Fruit fly (Drosophila melanogaster) whole organism, embryonic: ENCODE measurements around the gene lectin-30A.

Source experiments
- ATbp ChIP-seq: fragments of 200-800 bp; sonication (Bioruptor generic); optimal IDR thresholded peaks from 2 replicates; lab custom pipeline; 2017; ENCODE audit warnings: missing biosample characterization, mild to moderate bottlenecking, missing genetic modification characterization, missing genetic modification reagents
- Abd-B ChIP-seq: fragments of 200-800 bp; sonication (Bioruptor generic); optimal IDR thresholded peaks from 2 replicates; lab custom pipeline; 2018; ENCODE audit warnings: missing biosample characterization, mild to moderate bottlenecking, missing genetic modification characterization, moderate library complexity
- Atf3 ChIP-seq: fragments of 200-800 bp; sonication (Bioruptor generic); optimal IDR thresholded peaks from 3 replicates; lab custom pipeline; 2016; ENCODE audit warnings: missing biosample characterization, missing genetic modification characterization
- Atf6 ChIP-seq: fragments of 200-800 bp; sonication (Bioruptor generic); IDR thresholded peaks from 2 replicates; pipeline ENCODE4 v1.3.6; 2022; ENCODE audit warnings: missing biosample characterization, missing genetic modification characterization
- B-H1 ChIP-seq: fragments of 200-800 bp; sonication (Bioruptor generic); IDR thresholded peaks from 3 replicates; pipeline ENCODE4 v1.3.6; 2022; ENCODE audit warnings: missing biosample characterization, missing genetic modification characterization
- BEAF-32 ChIP-seq: fragments of 200-800 bp; sonication (Bioruptor generic); optimal IDR thresholded peaks from 3 replicates; lab custom pipeline; 2017; ENCODE audit warnings: missing biosample characterization, missing genetic modification characterization, mild to moderate bottlenecking, moderate library complexity, missing genetic modification reagents
- CG1233 ChIP-seq: fragments of 200-800 bp; sonication (Bioruptor generic); optimal IDR thresholded peaks from 4 replicates; lab custom pipeline; 2018; ENCODE audit warnings: missing biosample characterization, mild to moderate bottlenecking, missing genetic modification characterization
- CG12659 ChIP-seq: fragments of 200-800 bp; sonication (Bioruptor generic); optimal IDR thresholded peaks from 3 replicates; lab custom pipeline; 2017; ENCODE audit warnings: mild to moderate bottlenecking, missing biosample characterization, missing genetic modification reagents, missing genetic modification characterization
- CG13287 ChIP-seq: fragments of 200-800 bp; sonication (Bioruptor generic); IDR thresholded peaks from 2 replicates; pipeline ENCODE4 v1.3.6; 2022; ENCODE audit warnings: missing biosample characterization, missing genetic modification characterization; ENCODE audit not compliant: partially characterized antibody
- CG14014 ChIP-seq: fragments of 200-800 bp; sonication (Bioruptor generic); IDR thresholded peaks from 2 replicates; pipeline ENCODE4 v1.3.6; 2022; ENCODE audit warnings: missing biosample characterization, missing genetic modification characterization
- CG14710 ChIP-seq: fragments of 200-800 bp; sonication (Bioruptor generic); optimal IDR thresholded peaks from 3 replicates; lab custom pipeline; 2019; ENCODE audit warnings: missing biosample characterization, mild to moderate bottlenecking, missing genetic modification characterization, moderate library complexity
- CG15073 ChIP-seq: fragments of 200-800 bp; sonication (Bioruptor generic); optimal IDR thresholded peaks from 2 replicates; lab custom pipeline; 2016; ENCODE audit warnings: missing biosample characterization, missing genetic modification characterization
- CG15479 ChIP-seq: fragments of 200-800 bp; sonication (Bioruptor generic); optimal IDR thresholded peaks from 3 replicates; lab custom pipeline; 2019; ENCODE audit warnings: missing biosample characterization, mild to moderate bottlenecking, missing genetic modification characterization, moderate library complexity
- CG1602 ChIP-seq: fragments of 200-800 bp; sonication (Bioruptor generic); optimal IDR thresholded peaks from 3 replicates; lab custom pipeline; 2016; ENCODE audit warnings: missing biosample characterization, missing genetic modification characterization
- CG2875 ChIP-seq: fragments of 200-800 bp; sonication (Bioruptor generic); optimal IDR thresholded peaks from 2 replicates; lab custom pipeline; 2017; ENCODE audit warnings: missing biosample characterization, mild to moderate bottlenecking, missing genetic modification characterization, missing genetic modification reagents
- CG34376 ChIP-seq: fragments of 200-800 bp; sonication (Bioruptor generic); optimal IDR thresholded peaks from 2 replicates; lab custom pipeline; 2018; ENCODE audit warnings: missing biosample characterization, mild to moderate bottlenecking, missing genetic modification characterization
- CG6689 ChIP-seq: fragments of 200-800 bp; sonication (Bioruptor generic); IDR thresholded peaks from 2 replicates; pipeline ENCODE4 v1.3.6; 2022; ENCODE audit warnings: missing biosample characterization, missing genetic modification characterization
- D19B ChIP-seq: fragments of 200-800 bp; sonication (Bioruptor generic); optimal IDR thresholded peaks from 2 replicates; lab custom pipeline; 2017; ENCODE audit warnings: missing biosample characterization, mild to moderate bottlenecking, missing genetic modification characterization
- Dek ChIP-seq: fragments of 200-800 bp; sonication (Bioruptor generic); optimal IDR thresholded peaks from 3 replicates; lab custom pipeline; 2019; ENCODE audit warnings: missing biosample characterization, mild to moderate bottlenecking, missing genetic modification characterization, moderate library complexity
- E2f2 ChIP-seq: fragments of 200-800 bp; sonication (Bioruptor generic); IDR thresholded peaks from 2 replicates; pipeline ENCODE4 v1.3.6; 2022; ENCODE audit warnings: missing biosample characterization, missing genetic modification characterization
- Elba2 ChIP-seq: fragments of 200-800 bp; sonication (Bioruptor generic); optimal IDR thresholded peaks from 3 replicates; lab custom pipeline; 2016; ENCODE audit warnings: missing biosample characterization, missing genetic modification characterization
- GATAe ChIP-seq: fragments of 200-800 bp; sonication (Bioruptor generic); conservative IDR thresholded peaks from 2 replicates; pipeline ENCODE4 v1.3.6; 2022; ENCODE audit warnings: missing biosample characterization, missing genetic modification characterization
- Hey ChIP-seq: fragments of 200-800 bp; sonication (Bioruptor generic); optimal IDR thresholded peaks from 3 replicates; lab custom pipeline; 2018; ENCODE audit warnings: missing biosample characterization, mild to moderate bottlenecking, missing genetic modification characterization
- Hr51 ChIP-seq, 2 experiments: fragments of 200-800 bp; sonication (Bioruptor generic); optimal IDR thresholded peaks; 2 replicates in 1 of 2; 3 replicates in 1 of 2; lab custom pipeline; 2016 to 2018; ENCODE audit warnings: missing biosample characterization in 2 of 2, missing genetic modification characterization in 2 of 2, mild to moderate bottlenecking in 1 of 2, moderate library complexity in 1 of 2
- Kr ChIP-seq: fragments of 200-800 bp; sonication (Bioruptor generic); optimal IDR thresholded peaks from 2 replicates; lab custom pipeline; 2017; ENCODE audit warnings: missing biosample characterization, mild to moderate bottlenecking, missing genetic modification characterization
- Med ChIP-seq: fragments of 200-800 bp; sonication (Bioruptor generic); peaks from one replicate; lab custom pipeline; 2016; ENCODE audit warnings: missing biosample characterization, missing genetic modification characterization, mild to moderate bottlenecking, inconsistent platforms, moderate library complexity
- Myb ChIP-seq: fragments of 200-800 bp; sonication (Bioruptor generic); optimal IDR thresholded peaks from 2 replicates; lab custom pipeline; 2016; ENCODE audit warnings: missing biosample characterization, missing genetic modification characterization
- NfI ChIP-seq: fragments of 200-800 bp; sonication (Bioruptor generic); optimal IDR thresholded peaks from 3 replicates; lab custom pipeline; 2018; ENCODE audit warnings: missing biosample characterization, mild to moderate bottlenecking, missing genetic modification characterization, moderate library complexity
- Poxn ChIP-seq: fragments of 200-800 bp; sonication (Bioruptor generic); IDR thresholded peaks from 2 replicates; pipeline ENCODE4 v1.3.6; 2022; ENCODE audit warnings: missing biosample characterization, missing genetic modification characterization
- Sry-δ ChIP-seq: fragments of 200-800 bp; sonication (Bioruptor generic); optimal IDR thresholded peaks from 2 replicates; lab custom pipeline; 2016; ENCODE audit warnings: missing biosample characterization, missing genetic modification characterization
- ac ChIP-seq: fragments of 200-800 bp; sonication (Bioruptor generic); optimal IDR thresholded peaks from 3 replicates; lab custom pipeline; 2017; ENCODE audit warnings: missing biosample characterization, mild to moderate bottlenecking, missing genetic modification characterization
- amos ChIP-seq: fragments of 200-800 bp; sonication (Bioruptor generic); IDR thresholded peaks from 2 replicates; pipeline ENCODE4 v1.3.6; 2022; ENCODE audit warnings: missing biosample characterization, missing genetic modification characterization; ENCODE audit not compliant: partially characterized antibody
- crc ChIP-seq: fragments of 200-800 bp; sonication (Bioruptor generic); optimal IDR thresholded peaks from 2 replicates; lab custom pipeline; 2016; ENCODE audit warnings: missing biosample characterization, missing genetic modification characterization
- dimm ChIP-seq: fragments of 200-800 bp; sonication (Bioruptor generic); IDR thresholded peaks from 2 replicates; pipeline ENCODE4 v1.3.6; 2022; ENCODE audit warnings: missing biosample characterization, missing genetic modification characterization
- dm ChIP-seq: fragments of 200-800 bp; sonication (Bioruptor generic); optimal IDR thresholded peaks from 3 replicates; lab custom pipeline; 2016; ENCODE audit warnings: missing biosample characterization, missing genetic modification characterization
- eyg ChIP-seq: fragments of 200-800 bp; sonication (Bioruptor generic); optimal IDR thresholded peaks from 3 replicates; lab custom pipeline; 2016; ENCODE audit warnings: missing biosample characterization, missing genetic modification characterization
- gcm2 ChIP-seq: fragments of 200-800 bp; sonication (Bioruptor generic); optimal IDR thresholded peaks from 2 replicates; lab custom pipeline; 2016; ENCODE audit warnings: missing biosample characterization, missing genetic modification characterization
- gt ChIP-seq: fragments of 200-800 bp; sonication (Bioruptor generic); IDR thresholded peaks from 2 replicates; pipeline ENCODE4 v1.3.6; 2022; ENCODE audit warnings: missing biosample characterization, missing genetic modification characterization
- hth ChIP-seq: fragments of >200 bp; optimal IDR thresholded peaks from 2 replicates; lab custom pipeline; 2017; ENCODE audit warnings: inconsistent platforms
- jing ChIP-seq: fragments of 200-800 bp; sonication (Bioruptor generic); optimal IDR thresholded peaks from 2 replicates; lab custom pipeline; 2018; ENCODE audit warnings: missing biosample characterization, mild to moderate bottlenecking, missing genetic modification characterization
- kah ChIP-seq: fragments of 200-800 bp; sonication (Bioruptor generic); optimal IDR thresholded peaks from 2 replicates; lab custom pipeline; 2018; ENCODE audit warnings: missing biosample characterization, mild to moderate bottlenecking, missing genetic modification characterization
- knrl ChIP-seq: fragments of 200-800 bp; sonication (Bioruptor generic); IDR thresholded peaks from 3 replicates; pipeline ENCODE4 v1.3.6; 2022; ENCODE audit warnings: missing biosample characterization, missing genetic modification characterization; ENCODE audit not compliant: partially characterized antibody
- lab ChIP-seq: fragments of 200-800 bp; sonication (Bioruptor generic); optimal IDR thresholded peaks from 3 replicates; lab custom pipeline; 2017; ENCODE audit warnings: missing biosample characterization, missing genetic modification characterization, mild to moderate bottlenecking, moderate library complexity, missing genetic modification reagents
- oc ChIP-seq: fragments of 200-800 bp; sonication (Bioruptor generic); optimal IDR thresholded peaks from 2 replicates; lab custom pipeline; 2018; ENCODE audit warnings: missing biosample characterization, mild to moderate bottlenecking, missing genetic modification characterization, moderate library complexity
- pita ChIP-seq: fragments of 200-800 bp; sonication (Bioruptor generic); optimal IDR thresholded peaks from 2 replicates; lab custom pipeline; 2017; ENCODE audit warnings: missing biosample characterization, mild to moderate bottlenecking, missing genetic modification characterization
- salm ChIP-seq: fragments of 200-800 bp; sonication (Bioruptor generic); optimal IDR thresholded peaks from 2 replicates; lab custom pipeline; 2018; ENCODE audit warnings: missing biosample characterization, mild to moderate bottlenecking, missing genetic modification characterization
- sna ChIP-seq: fragments of 200-800 bp; sonication (Bioruptor generic); IDR thresholded peaks from 2 replicates; pipeline ENCODE4 v1.3.6; 2022; ENCODE audit warnings: missing biosample characterization, missing genetic modification characterization; ENCODE audit not compliant: partially characterized antibody
- unpg ChIP-seq: fragments of 200-800 bp; sonication (Bioruptor generic); optimal IDR thresholded peaks from 3 replicates; lab custom pipeline; 2018; ENCODE audit warnings: missing biosample characterization, mild to moderate bottlenecking, missing genetic modification characterization, moderate library complexity
- wek ChIP-seq: fragments of 200-800 bp; sonication (Bioruptor generic); optimal IDR thresholded peaks from 3 replicates; lab custom pipeline; 2018; ENCODE audit warnings: missing biosample characterization, mild to moderate bottlenecking, missing genetic modification characterization, moderate library complexity
- wor ChIP-seq: fragments of 200-800 bp; sonication (Bioruptor generic); IDR thresholded peaks from 2 replicates; pipeline ENCODE4 v1.3.6; 2022; ENCODE audit warnings: missing biosample characterization, missing genetic modification characterization
- z ChIP-seq: fragments of 200-800 bp; sonication (Bioruptor generic); IDR thresholded peaks from 3 replicates; pipeline ENCODE4 v1.3.6; 2022; ENCODE audit warnings: missing biosample characterization, missing genetic modification characterization

Gene lectin-30A

DNA sequence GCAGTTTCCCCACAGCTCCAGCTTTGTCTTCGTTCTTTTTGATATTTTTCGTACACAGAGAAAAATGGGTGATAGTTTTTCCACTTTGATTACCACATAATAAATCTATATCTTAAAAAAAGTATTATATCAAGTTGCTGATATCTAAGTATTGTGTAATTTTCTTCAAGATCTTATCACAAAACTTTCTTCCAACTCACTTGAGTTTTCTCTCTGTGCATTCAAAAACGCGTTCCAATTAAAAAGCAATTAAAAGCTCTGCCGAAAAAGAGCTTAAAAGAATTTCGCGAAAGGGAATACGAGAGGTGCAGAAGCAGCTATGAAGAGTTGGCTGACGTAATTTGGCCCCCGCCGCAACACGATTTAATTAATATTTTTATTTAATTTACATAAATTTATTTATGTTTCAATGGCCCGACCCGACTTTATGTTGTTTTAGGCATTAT is 19.1 kb downstream of the lectin-30A start (continued):
- TF ChIP-seq Hey (tag; lab: Kevin White, UChicago) (no peak), Myb (GFP tag; lab: Kevin White, UChicago) (no peak), hth (lab: Kevin White, UChicago) (no peak), CG15479 (GFP tag; lab: Kevin White, UChicago) (no peak), B-H1 (GFP tag; lab: Robert Waterston, UW) (no peak), Abd-B (GFP tag; lab: Kevin White, UChicago) (peak; percentile 47), Kr (GFP tag; lab: Kevin White, UChicago) (no peak), CG14014 (GFP tag; lab: Robert Waterston, UW) (peak; percentile 32; the same call in 1 of the 2 replicates), CG12659 (GFP tag; lab: Kevin White, UChicago) (peak; percentile 15), CG1233 (GFP tag; lab: Kevin White, UChicago) (no peak), crc (no peak), CG2875 (GFP tag; lab: Kevin White, UChicago) (no peak), salm (no peak), E2f2 (GFP tag; lab: Robert Waterston, UW) (peak; percentile 37; the same call in 1 of the 2 replicates), lab (GFP tag; lab: Kevin White, UChicago) (peak; percentile 52), NfI (GFP tag; lab: Kevin White, UChicago) (peak; percentile 40), Hr51 (GFP tag; optimal IDR thresholded peaks at IDR 0.05; lab: Kevin White, UChicago) (peak in 1 of 2 experiments; percentile 77), z (GFP tag; lab: Robert Waterston, UW) (no peak), wor (GFP tag; lab: Robert Waterston, UW) (no peak), Dek (tag; lab: Kevin White, UChicago) (peak; percentile 5), oc (tag; lab: Kevin White, UChicago) (peak; percentile 36), sna (GFP tag; lab: Robert Waterston, UW) (no peak), jing (GFP tag; lab: Kevin White, UChicago) (no peak), CG1602 (GFP tag; lab: Kevin White, UChicago) (no peak), knrl (GFP tag; lab: Robert Waterston, UW) (no peak), Poxn (GFP tag; lab: Robert Waterston, UW) (no peak), eyg (GFP tag; lab: Kevin White, UChicago) (no peak), CG13287 (no peak), D19B (GFP tag; lab: Kevin White, UChicago) (no peak), GATAe (GFP tag; lab: Robert Waterston, UW) (no peak), pita (no peak), kah (GFP tag; lab: Kevin White, UChicago) (no peak), CG6689 (peak; percentile 22; the same call in 1 of the 2 replicates), gt (no peak), Atf3 (GFP tag; lab: Kevin White, UChicago) (no peak), wek (GFP tag; lab: Kevin White, UChicago) (no peak), BEAF-32 (GFP tag; lab: Kevin White, UChicago) (no peak), CG15073 (GFP tag; lab: Kevin White, UChicago) (no peak), Atf6 (peak; percentile 77; the same call in 1 of the 2 replicates), ATbp (GFP tag; lab: Kevin White, UChicago) (peak; percentile 25), dm (GFP tag; lab: Kevin White, UChicago) (no peak), Elba2 (GFP tag; lab: Kevin White, UChicago) (no peak), CG34376 (no peak), ac (GFP tag; lab: Kevin White, UChicago) (no peak), dimm (GFP tag; lab: Robert Waterston, UW) (no peak), Med (GFP tag; lab: Kevin White, UChicago) (peak; percentile 79), gcm2 (GFP tag; lab: Kevin White, UChicago) (no peak), Sry-δ (GFP tag; lab: Kevin White, UChicago) (no peak), amos (GFP tag; lab: Robert Waterston, UW) (no peak), unpg (peak; percentile 62), CG14710 (tag; lab: Kevin White, UChicago) (no peak)
